Worm (Caenorhabditis elegans) whole organism, young adult: ENCODE data around the gene zipt-7.1.

Experiments used
- D2030.7 ChIP-seq: fragments of 200-800 bp; sonication (Bioruptor generic); IDR thresholded peaks from 2 replicates; pipeline ENCODE4 v1.3.6; 2022; ENCODE audit warnings: missing genetic modification reagents, missing genetic modification characterization, missing compliant biosample characterization
- F55B11.4 ChIP-seq: sonication (generic microtip); optimal IDR thresholded peaks from 2 replicates; lab custom pipeline; 2016; ENCODE audit warnings: missing compliant biosample characterization, missing genetic modification characterization, borderline replicate concordance; ENCODE audit not compliant: insufficient read depth
- ama-1 ChIP-seq, 3 experiments: fragments of 150-350 bp in 1 of 3; sonication (generic microtip) in 2 of 3; optimal IDR thresholded peaks; 2 replicates each; lab custom pipeline; 2014 to 2018; ENCODE audit warnings: missing biosample characterization in 2 of 3, missing genetic modification characterization in 2 of 3, missing genetic modification reagents in 2 of 3
- dox-1 ChIP-seq: fragments of 200-800 bp; sonication (Bioruptor generic); IDR thresholded peaks from 2 replicates; pipeline ENCODE4 v1.3.6; 2022; ENCODE audit warnings: missing genetic modification reagents, missing genetic modification characterization, missing compliant biosample characterization
- egl-44 ChIP-seq: fragments of 200-800 bp; sonication (Bioruptor generic); IDR thresholded peaks from 2 replicates; pipeline ENCODE4 v1.3.6; 2022; ENCODE audit warnings: missing genetic modification reagents, missing genetic modification characterization, missing compliant biosample characterization
- fkh-3 ChIP-seq: sonication (generic microtip); optimal IDR thresholded peaks from 2 replicates; lab custom pipeline; 2016; ENCODE audit warnings: mild to moderate bottlenecking, missing genetic modification characterization, missing compliant biosample characterization
- let-526 ChIP-seq: fragments of 200-800 bp; sonication (Bioruptor generic); IDR thresholded peaks from 2 replicates; pipeline ENCODE4 v1.3.6; 2022; ENCODE audit warnings: missing genetic modification reagents, missing genetic modification characterization, missing compliant biosample characterization
- mcd-1 ChIP-seq: fragments of 200-800 bp; sonication (Bioruptor generic); IDR thresholded peaks from 2 replicates; pipeline ENCODE4 v1.3.6; 2022; ENCODE audit warnings: missing genetic modification reagents, missing genetic modification characterization, missing compliant biosample characterization
- mes-4 ChIP-seq: sonication (generic microtip); optimal IDR thresholded peaks from 2 replicates; lab custom pipeline; 2016; ENCODE audit warnings: missing genotype, missing genetic modification characterization, missing compliant biosample characterization
- nfya-1 ChIP-seq: sonication (generic microtip); optimal IDR thresholded peaks from 2 replicates; lab custom pipeline; 2017; ENCODE audit warnings: antibody characterized with exemption, missing compliant biosample characterization, missing genetic modification characterization, borderline replicate concordance; ENCODE audit not compliant: insufficient read depth
- nfyb-1 ChIP-seq: fragments of 200-800 bp; sonication (Bioruptor generic); IDR thresholded peaks from 2 replicates; pipeline ENCODE4 v1.3.6; 2022; ENCODE audit warnings: missing genetic modification reagents, missing genetic modification characterization, missing compliant biosample characterization
- zim-3 ChIP-seq: sonication (generic microtip); optimal IDR thresholded peaks from 2 replicates; lab custom pipeline; 2017; ENCODE audit warnings: mild to moderate bottlenecking, missing genetic modification characterization, moderate library complexity, missing compliant biosample characterization

DNA sequence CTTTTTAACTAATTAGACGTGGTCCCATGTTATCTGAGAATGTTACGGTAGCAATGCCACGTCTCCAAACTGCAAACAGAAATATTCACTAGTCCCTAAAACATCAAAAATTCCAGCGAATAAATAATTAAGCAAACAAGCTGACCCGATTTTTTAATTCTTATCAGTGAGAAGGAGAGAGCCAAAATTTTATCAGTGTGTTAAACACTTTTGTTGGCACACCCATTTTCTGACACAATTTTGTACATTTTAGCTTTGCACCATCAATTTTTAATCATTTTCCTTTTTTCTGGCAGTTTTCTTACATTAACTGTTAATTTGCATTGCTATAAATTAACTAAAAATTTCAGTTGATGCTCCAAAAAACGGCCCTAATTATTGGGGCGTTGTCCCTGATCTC, 32.5 kb upstream of the zipt-7.1 start, which contains the start of gene C49C3.4:
- TF ChIP-seq nfya-1 (tag; lab: Kevin White, UChicago) (no peak), F55B11.4 (tag; lab: Kevin White, UChicago) (no peak), D2030.7 (GFP tag; lab: Robert Waterston, UW) (no peak), fkh-3 (tag; lab: Kevin White, UChicago) (no peak), mcd-1 (no peak), dox-1 (GFP tag; lab: Robert Waterston, UW) (no peak), let-526 (GFP tag; lab: Robert Waterston, UW) (no peak), egl-44 (GFP tag; lab: Robert Waterston, UW) (no peak), nfyb-1 (GFP tag; lab: Robert Waterston, UW) (no peak), mes-4 (no peak), zim-3 (tag; lab: Kevin White, UChicago) (no peak), ama-1 (optimal IDR thresholded peaks at IDR 0.05; lab: Kevin White, UChicago) (no peak), ama-1 (GFP tag; optimal IDR thresholded peaks at IDR 0.05; lab: Kevin White, UChicago) (no peak)
